Fruit fly (Drosophila melanogaster) whole organism, embryonic: ENCODE data around the gene CG9672.

ENCODE experiments used
- B-H1 ChIP-seq: fragments of 200-800 bp; sonication (Bioruptor generic); IDR thresholded peaks from 3 replicates; pipeline ENCODE4 v1.3.6; 2022; ENCODE audit warnings: missing biosample characterization, missing genetic modification characterization
- BEAF-32 ChIP-seq: fragments of 200-800 bp; sonication (Bioruptor generic); optimal IDR thresholded peaks from 3 replicates; lab custom pipeline; 2017; ENCODE audit warnings: missing biosample characterization, missing genetic modification characterization, mild to moderate bottlenecking, moderate library complexity, missing genetic modification reagents
- Bgb ChIP-seq: fragments of 200-800 bp; sonication (Bioruptor generic); IDR thresholded peaks from 2 replicates; pipeline ENCODE4 v1.3.6; 2022; ENCODE audit warnings: missing biosample characterization, missing genetic modification characterization; ENCODE audit not compliant: partially characterized antibody
- CG10147 ChIP-seq: fragments of 200-800 bp; sonication (Bioruptor generic); optimal IDR thresholded peaks from 2 replicates; lab custom pipeline; 2019; ENCODE audit warnings: missing biosample characterization, mild to moderate bottlenecking, missing genetic modification characterization, moderate library complexity
- CG11560 ChIP-seq: fragments of 200-800 bp; sonication (Bioruptor generic); IDR thresholded peaks from 3 replicates; pipeline ENCODE4 v1.3.6; 2022; ENCODE audit warnings: missing biosample characterization, missing genetic modification characterization
- CG1233 ChIP-seq: fragments of 200-800 bp; sonication (Bioruptor generic); optimal IDR thresholded peaks from 4 replicates; lab custom pipeline; 2018; ENCODE audit warnings: missing biosample characterization, mild to moderate bottlenecking, missing genetic modification characterization
- CG15696 ChIP-seq: fragments of 200-800 bp; sonication (Bioruptor generic); optimal IDR thresholded peaks from 2 replicates; lab custom pipeline; 2019; ENCODE audit warnings: missing biosample characterization, mild to moderate bottlenecking, missing genetic modification characterization, moderate library complexity
- CG17568 ChIP-seq: fragments of 200-800 bp; sonication (Bioruptor generic); optimal IDR thresholded peaks from 2 replicates; lab custom pipeline; 2018; ENCODE audit warnings: missing biosample characterization, mild to moderate bottlenecking, missing genetic modification characterization, moderate library complexity
- CG2116 ChIP-seq: fragments of 200-800 bp; sonication (Bioruptor generic); optimal IDR thresholded peaks from 3 replicates; lab custom pipeline; 2018; ENCODE audit warnings: missing biosample characterization, mild to moderate bottlenecking, missing genetic modification characterization
- CG2202 ChIP-seq: fragments of 200-800 bp; sonication (Bioruptor generic); optimal IDR thresholded peaks from 2 replicates; lab custom pipeline; 2018; ENCODE audit warnings: missing biosample characterization, mild to moderate bottlenecking, missing genetic modification characterization
- CG31441 ChIP-seq: fragments of 200-800 bp; sonication (Bioruptor generic); IDR thresholded peaks from 2 replicates; pipeline ENCODE4 v1.3.6; 2022; ENCODE audit warnings: missing biosample characterization, missing genetic modification characterization
- CG6765 ChIP-seq: fragments of 200-800 bp; sonication (Bioruptor generic); optimal IDR thresholded peaks from 3 replicates; lab custom pipeline; 2017; ENCODE audit warnings: missing biosample characterization, mild to moderate bottlenecking, missing genetic modification characterization
- CG6791 ChIP-seq: fragments of 200-800 bp; sonication (Bioruptor generic); IDR thresholded peaks from 3 replicates; pipeline ENCODE4 v1.3.6; 2022; ENCODE audit warnings: missing biosample characterization, missing genetic modification characterization; ENCODE audit not compliant: partially characterized antibody
- CG7963 ChIP-seq: fragments of 200-800 bp; sonication (Bioruptor generic); IDR thresholded peaks from 3 replicates; pipeline ENCODE4 v1.3.6; 2022; ENCODE audit warnings: missing biosample characterization, missing genetic modification characterization; ENCODE audit not compliant: partially characterized antibody
- CG8281 ChIP-seq: fragments of 200-800 bp; sonication (Bioruptor generic); optimal IDR thresholded peaks from 2 replicates; lab custom pipeline; 2018; ENCODE audit warnings: missing biosample characterization, mild to moderate bottlenecking, missing genetic modification characterization, moderate library complexity
- CG8478 ChIP-seq: fragments of >200 bp; optimal IDR thresholded peaks from 2 replicates; lab custom pipeline; 2018
- CTCF ChIP-seq: fragments of 200-800 bp; sonication (Bioruptor generic); optimal IDR thresholded peaks from 2 replicates; lab custom pipeline; 2017; ENCODE audit warnings: missing biosample characterization, mild to moderate bottlenecking, missing genetic modification characterization, moderate library complexity
- Ets97D ChIP-seq: fragments of 200-800 bp; sonication (Bioruptor generic); optimal IDR thresholded peaks from 3 replicates; lab custom pipeline; 2016; ENCODE audit warnings: missing biosample characterization, missing genetic modification characterization
- GATAe ChIP-seq: fragments of 200-800 bp; sonication (Bioruptor generic); conservative IDR thresholded peaks from 2 replicates; pipeline ENCODE4 v1.3.6; 2022; ENCODE audit warnings: missing biosample characterization, missing genetic modification characterization
- Gsc ChIP-seq: fragments of 200-800 bp; sonication (Bioruptor generic); IDR thresholded peaks from 2 replicates; pipeline ENCODE4 v1.3.6; 2022; ENCODE audit warnings: missing biosample characterization, missing genetic modification characterization
- HLH4C ChIP-seq: fragments of 200-800 bp; sonication (Bioruptor generic); IDR thresholded peaks from 3 replicates; pipeline ENCODE4 v1.3.6; 2022; ENCODE audit warnings: missing biosample characterization, missing genetic modification characterization; ENCODE audit not compliant: partially characterized antibody
- Hand ChIP-seq: fragments of 200-800 bp; sonication (Bioruptor generic); optimal IDR thresholded peaks from 2 replicates; lab custom pipeline; 2017; ENCODE audit warnings: mild to moderate bottlenecking, missing biosample characterization, missing genetic modification reagents, missing genetic modification characterization
- Nf-YB ChIP-seq: fragments of 200-800 bp; sonication (Bioruptor generic); optimal IDR thresholded peaks from 3 replicates; lab custom pipeline; 2019; ENCODE audit warnings: missing biosample characterization, mild to moderate bottlenecking, missing genetic modification characterization, moderate library complexity
- PHDP ChIP-seq: fragments of 200-800 bp; sonication (Bioruptor generic); optimal IDR thresholded peaks from 3 replicates; lab custom pipeline; 2018; ENCODE audit warnings: missing biosample characterization, mild to moderate bottlenecking, missing genetic modification characterization, moderate library complexity
- Poxn ChIP-seq: fragments of 200-800 bp; sonication (Bioruptor generic); IDR thresholded peaks from 2 replicates; pipeline ENCODE4 v1.3.6; 2022; ENCODE audit warnings: missing biosample characterization, missing genetic modification characterization
- Rfx ChIP-seq: fragments of 200-800 bp; sonication (Bioruptor generic); IDR thresholded peaks from 2 replicates; pipeline ENCODE4 v1.3.6; 2022; ENCODE audit warnings: missing biosample characterization, missing genetic modification characterization
- Sin3A ChIP-seq: fragments of >200 bp; optimal IDR thresholded peaks from 2 replicates; lab custom pipeline; 2018
- Ssrp ChIP-seq: fragments of 200-800 bp; sonication (Bioruptor generic); optimal IDR thresholded peaks from 2 replicates; lab custom pipeline; 2018; ENCODE audit warnings: missing biosample characterization, mild to moderate bottlenecking, missing genetic modification characterization, moderate library complexity
- bowl ChIP-seq: fragments of 200-800 bp; sonication (Bioruptor generic); IDR thresholded peaks from 2 replicates; pipeline ENCODE4 v1.3.6; 2022; ENCODE audit warnings: missing biosample characterization, missing genetic modification characterization
- cad ChIP-seq: fragments of >200 bp; optimal IDR thresholded peaks from 2 replicates; lab custom pipeline; 2017; ENCODE audit warnings: missing biosample characterization, missing genetic modification characterization
- ftz-f1 ChIP-seq: fragments of 200-800 bp; sonication (Bioruptor generic); optimal IDR thresholded peaks from 2 replicates; lab custom pipeline; 2016; ENCODE audit warnings: missing biosample characterization, missing genetic modification characterization
- grau ChIP-seq: fragments of 200-800 bp; optimal IDR thresholded peaks from 3 replicates; lab custom pipeline; 2019; ENCODE audit warnings: missing biosample characterization, mild to moderate bottlenecking, missing genetic modification characterization, moderate library complexity
- grn ChIP-seq: fragments of 200-800 bp; sonication (Bioruptor generic); optimal IDR thresholded peaks from 3 replicates; lab custom pipeline; 2017; ENCODE audit warnings: missing biosample characterization, missing genetic modification characterization
- hb ChIP-seq: fragments of 200-800 bp; sonication (Bioruptor generic); IDR thresholded peaks from 3 replicates; pipeline ENCODE4 v1.3.6; 2022; ENCODE audit warnings: missing biosample characterization, missing genetic modification characterization; ENCODE audit not compliant: partially characterized antibody
- hbn ChIP-seq: fragments of 200-800 bp; sonication (Bioruptor generic); IDR thresholded peaks from 2 replicates; pipeline ENCODE4 v1.3.6; 2022; ENCODE audit warnings: missing biosample characterization, missing genetic modification characterization; ENCODE audit not compliant: partially characterized antibody
- kay ChIP-seq: fragments of 200-800 bp; sonication (Bioruptor generic); optimal IDR thresholded peaks from 2 replicates; lab custom pipeline; 2016; ENCODE audit warnings: missing biosample characterization, missing genetic modification characterization
- ken ChIP-seq: fragments of 200-800 bp; sonication (Bioruptor generic); IDR thresholded peaks from 3 replicates; pipeline ENCODE4 v1.3.6; 2022; ENCODE audit warnings: missing biosample characterization, missing genetic modification characterization
- lilli ChIP-seq: fragments of 200-800 bp; sonication (Bioruptor generic); optimal IDR thresholded peaks from 3 replicates; lab custom pipeline; 2016; ENCODE audit warnings: missing biosample characterization, missing genetic modification characterization
- nerfin-1 ChIP-seq: fragments of 200-800 bp; sonication (Bioruptor generic); optimal IDR thresholded peaks from 3 replicates; lab custom pipeline; 2019; ENCODE audit warnings: missing biosample characterization, mild to moderate bottlenecking, missing genetic modification characterization, moderate library complexity
- pita ChIP-seq: fragments of 200-800 bp; sonication (Bioruptor generic); optimal IDR thresholded peaks from 2 replicates; lab custom pipeline; 2017; ENCODE audit warnings: missing biosample characterization, mild to moderate bottlenecking, missing genetic modification characterization
- ranshi ChIP-seq: fragments of 200-800 bp; sonication (Bioruptor generic); IDR thresholded peaks from 2 replicates; pipeline ENCODE4 v1.3.6; 2022; ENCODE audit warnings: missing biosample characterization, missing genetic modification characterization
- run ChIP-seq: fragments of 200-800 bp; sonication (Bioruptor generic); optimal IDR thresholded peaks from 3 replicates; lab custom pipeline; 2018; ENCODE audit warnings: missing biosample characterization, mild to moderate bottlenecking, missing genetic modification characterization
- stc ChIP-seq: fragments of 200-800 bp; sonication (Bioruptor generic); IDR thresholded peaks from 2 replicates; pipeline ENCODE4 v1.3.6; 2022; ENCODE audit warnings: missing biosample characterization, missing genetic modification characterization
- sug ChIP-seq: fragments of 200-800 bp; optimal IDR thresholded peaks from 2 replicates; lab custom pipeline; 2019; ENCODE audit warnings: missing biosample characterization, mild to moderate bottlenecking, missing genetic modification characterization, moderate library complexity
- tup ChIP-seq: fragments of 200-800 bp; sonication (Bioruptor generic); optimal IDR thresholded peaks from 2 replicates; lab custom pipeline; 2016; ENCODE audit warnings: missing biosample characterization, mild to moderate bottlenecking, missing genetic modification characterization, moderate library complexity
- unc-4 ChIP-seq: fragments of 200-800 bp; sonication (Bioruptor generic); IDR thresholded peaks from 2 replicates; pipeline ENCODE4 v1.3.6; 2022; ENCODE audit warnings: missing biosample characterization, missing genetic modification characterization; ENCODE audit not compliant: partially characterized antibody
- usp ChIP-seq: fragments of >200 bp; optimal IDR thresholded peaks from 2 replicates; lab custom pipeline; 2017; ENCODE audit warnings: missing biosample characterization, missing genetic modification characterization
- wek ChIP-seq: fragments of 200-800 bp; sonication (Bioruptor generic); optimal IDR thresholded peaks from 3 replicates; lab custom pipeline; 2018; ENCODE audit warnings: missing biosample characterization, mild to moderate bottlenecking, missing genetic modification characterization, moderate library complexity

Gene CG9672

DNA sequence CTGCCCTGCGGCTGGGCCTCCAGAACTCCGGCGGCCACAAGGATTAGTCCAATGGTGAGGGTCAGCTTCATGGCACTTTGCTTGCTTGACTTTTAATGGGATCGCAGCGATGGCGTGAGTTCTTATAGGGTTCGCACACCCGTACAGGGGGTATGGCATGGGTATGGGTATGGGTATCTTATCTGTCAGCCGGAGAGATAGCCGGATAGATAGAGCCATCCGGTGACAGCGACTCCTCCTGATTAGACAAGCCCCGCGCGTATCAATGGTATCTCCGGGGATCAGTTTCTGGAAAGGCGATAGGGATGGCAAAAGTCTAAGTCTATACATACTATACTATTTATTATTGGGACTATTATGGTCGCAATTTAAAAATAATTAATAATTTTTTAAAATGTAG lies at the start of gene CG9672:
Gene CG9672 (minus strand): TSS at position 101 of the 400 bp plus-strand sequence.
- TF ChIP-seq sug (tag; lab: Kevin White, UChicago) (peak; percentile 80), GATAe (GFP tag; lab: Robert Waterston, UW) (peak; percentile 39; the same call in 1 of the 2 replicates), CG7963 (GFP tag; lab: Robert Waterston, UW) (no peak), bowl (no peak), grn (GFP tag; lab: Kevin White, UChicago) (peak; percentile 57)

DNA sequence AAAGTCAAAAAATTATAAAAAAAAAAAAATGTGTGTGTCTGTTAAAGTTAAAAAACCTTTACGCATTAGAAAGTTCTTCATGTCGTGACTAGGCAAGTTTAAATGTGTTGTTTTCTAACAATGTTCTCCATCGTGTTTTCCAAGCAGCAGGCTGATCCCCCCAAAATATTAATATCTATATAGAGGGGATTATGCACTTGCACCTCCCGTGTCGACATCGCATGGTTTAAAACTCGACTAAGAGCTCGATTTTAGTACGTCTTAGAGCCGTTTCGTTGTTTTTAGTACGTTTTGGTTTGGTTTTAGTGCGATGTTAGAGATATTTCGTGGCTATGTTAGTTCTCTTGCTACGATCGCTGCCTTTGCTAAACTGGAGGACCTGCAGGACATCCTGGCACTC lies 46.4 kb upstream of the CG9672 start:
- TF ChIP-seq CTCF (peak; percentile 60), pita (GFP tag; lab: Kevin White, UChicago) (peak; percentile 39), wek (GFP tag; lab: Kevin White, UChicago) (peak; percentile 74), Nf-YB (no peak), BEAF-32 (GFP tag; lab: Kevin White, UChicago) (peak; percentile 5), CG10147 (GFP tag; lab: Kevin White, UChicago) (no peak), CG17568 (GFP tag; lab: Kevin White, UChicago) (no peak), CG6765 (GFP tag; lab: Kevin White, UChicago) (no peak), Gsc (GFP tag; lab: Robert Waterston, UW) (no peak), usp (no peak), Ets97D (GFP tag; lab: Kevin White, UChicago) (peak; percentile 20), CG1233 (GFP tag; lab: Kevin White, UChicago) (no peak), ranshi (GFP tag; lab: Robert Waterston, UW) (no peak), run (tag; lab: Kevin White, UChicago) (no peak), kay (GFP tag; lab: Kevin White, UChicago) (no peak), CG31441 (no peak), Bgb (GFP tag; lab: Robert Waterston, UW) (no peak), CG8478 (lab: Kevin White, UChicago) (no peak)

DNA sequence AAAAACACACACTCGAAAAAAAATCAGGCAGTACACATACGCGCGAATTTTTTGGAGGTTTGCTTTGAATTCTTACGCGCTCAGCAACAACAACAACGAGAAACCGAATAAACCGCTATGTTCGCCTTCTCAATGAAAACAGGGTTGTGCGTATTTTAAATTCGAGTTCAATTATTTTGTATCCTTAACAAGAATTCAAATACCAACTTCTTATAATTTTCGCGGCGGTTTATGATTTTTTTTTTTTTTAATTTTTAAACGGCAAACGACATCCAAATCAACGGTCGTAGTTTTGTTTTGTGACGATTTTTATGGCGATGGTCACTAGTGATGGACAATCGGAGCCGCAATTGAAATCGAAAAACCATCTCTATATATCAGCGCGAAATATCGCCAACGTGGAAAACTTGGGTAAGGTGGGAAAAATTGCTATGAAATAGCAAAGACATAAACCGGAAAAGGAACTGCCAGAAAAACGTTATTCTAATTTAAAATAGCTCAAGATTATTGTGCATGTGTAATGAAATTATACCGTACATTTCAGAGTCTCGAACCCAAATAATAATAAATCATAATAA lies 45.0 kb upstream of the CG9672 start, which contains the start of gene goe:
Gene goe (minus strand): TSS at position 332 of the 578 bp plus-strand sequence.
- TF ChIP-seq CG6791 (peak; percentile 83), B-H1 (GFP tag; lab: Robert Waterston, UW) (peak; percentile 50), ken (GFP tag; lab: Robert Waterston, UW) (peak; percentile 88), PHDP (tag; lab: Kevin White, UChicago) (peak; percentile 79), unc-4 (GFP tag; lab: Robert Waterston, UW) (peak; percentile 81), Sin3A (lab: Kevin White, UChicago) (peak; percentile 39), Hand (GFP tag; lab: Kevin White, UChicago) (peak; percentile 52), hbn (GFP tag; lab: Robert Waterston, UW) (peak; percentile 87), HLH4C (peak; percentile 70), ftz-f1 (peak; percentile 70), nerfin-1 (tag; lab: Kevin White, UChicago) (no peak), CG11560 (tag; lab: Robert Waterston, UW) (peak; percentile 51; the same call in 2 of the 3 replicates), CG8281 (tag; lab: Kevin White, UChicago) (peak; percentile 39), CG15696 (no peak), CG2202 (tag; lab: Kevin White, UChicago) (peak; percentile 61), grau (peak; percentile 76), hb (GFP tag; lab: Robert Waterston, UW) (peak; percentile 74; the same call in 2 of the 3 replicates), tup (GFP tag; lab: Kevin White, UChicago) (no peak), Rfx (GFP tag; lab: Robert Waterston, UW) (peak; percentile 91), stc (peak; percentile 60), CG2116 (peak; percentile 87), Poxn (GFP tag; lab: Robert Waterston, UW) (no peak; the same call in 1 of the 2 replicates), cad (GFP tag; lab: Kevin White, UChicago) (no peak), CG7963 (GFP tag; lab: Robert Waterston, UW) (peak; percentile 65; the same call in 1 of the 3 replicates), lilli (GFP tag; lab: Kevin White, UChicago) (peak; percentile 85), Ssrp (tag; lab: Kevin White, UChicago) (peak; percentile 30)
